Worm (Caenorhabditis elegans): ENCODE results near the gene wht-8.

The wht-8 gene

ce11 chrIII:11236788-11237187, 18.2 kb downstream of the wht-8 start, which contains the start of the genes Y47D3A.14 and aakb-2 (continued):
- TF ChIP-seq Y5F2A.4 (GFP tag; optimal IDR thresholded peaks at IDR 0.05) (no peak), nhr-41 (GFP tag; IDR thresholded peaks at IDR 0.05) (no peak), nhr-48 (tag; optimal IDR thresholded peaks at IDR 0.05) (no peak), ces-1 (GFP tag; optimal IDR thresholded peaks at IDR 0.05) (no peak), lir-3 (tag; optimal IDR thresholded peaks at IDR 0.05) (no peak), Y75B8A.6 (GFP tag; IDR thresholded peaks at IDR 0.05) (no peak), saeg-2 (GFP tag; IDR thresholded peaks at IDR 0.05) (no peak), hlh-30 (tag; optimal IDR thresholded peaks at IDR 0.05; ENCODE audit: insufficient read depth) (peak; percentile 96), ceh-82 (tag; optimal IDR thresholded peaks at IDR 0.05) (no peak), sdz-12 (GFP tag; optimal IDR thresholded peaks at IDR 0.05) (no peak), ama-1 (optimal IDR thresholded peaks at IDR 0.05) (peak; percentile 22), hmg-1.1 (GFP tag; IDR thresholded peaks at IDR 0.05) (no peak), daf-19 (GFP tag; conservative IDR thresholded peaks at IDR 0.05) (no peak), lin-38 (GFP tag; IDR thresholded peaks at IDR 0.05) (peak; percentile 51), nhr-25 (tag; optimal IDR thresholded peaks at IDR 0.05; ENCODE audit: borderline replicate concordance, insufficient read depth) (no peak), lin-13 (GFP tag; optimal IDR thresholded peaks at IDR 0.05) (peak; percentile 46), T20F7.1 (GFP tag; optimal IDR thresholded peaks at IDR 0.05) (no peak), spr-1 (tag; optimal IDR thresholded peaks at IDR 0.05) (no peak), mep-1 (tag; optimal IDR thresholded peaks at IDR 0.05) (no peak), nhr-77 (tag; optimal IDR thresholded peaks at IDR 0.05) (peak; percentile 54), hlh-11 (tag; optimal IDR thresholded peaks at IDR 0.05) (peak; percentile 91), fos-1 (tag; optimal IDR thresholded peaks at IDR 0.05) (no peak), mes-2 (tag; optimal IDR thresholded peaks at IDR 0.05; ENCODE audit: poor library complexity, severe bottlenecking) (peak; percentile 86)

ce11 chrIII:11237741-11238140, 19.1 kb downstream of the wht-8 start:
- TF ChIP-seq tra-1 (GFP tag; IDR thresholded peaks at IDR 0.05): no peak
- peak; percentile 21 for TF ChIP-seq hlh-30 (tag; optimal IDR thresholded peaks at IDR 0.05; ENCODE audit: insufficient read depth)

- TF ChIP-seq ceh-62 (tag; optimal IDR thresholded peaks at IDR 0.05) (no peak), R02D3.7 (tag; optimal IDR thresholded peaks at IDR 0.05) (no peak), ceh-28 (tag; optimal IDR thresholded peaks at IDR 0.05) (no peak), lin-38 (GFP tag; IDR thresholded peaks at IDR 0.05) (0 out of 2 replicates have a peak, but pooled peaks have one; percentile 19), php-3 (GFP tag; IDR thresholded peaks at IDR 0.05) (no peak)
Observed at ce11 chrIII:11238309-11238708, 19.7 kb downstream of the wht-8 start.

- TF ChIP-seq ztf-7 (tag; optimal IDR thresholded peaks at IDR 0.05): no peak
- TF ChIP-seq aha-1 (tag): peak; percentile 85
- TF ChIP-seq spr-1 (tag; optimal IDR thresholded peaks at IDR 0.05): no peak
Observed at ce11 chrIII:11238790-11239189, 20.2 kb downstream of the wht-8 start.

- TF ChIP-seq mep-1 (tag; optimal IDR thresholded peaks at IDR 0.05) (peak; percentile 11), hif-1 (tag; optimal IDR thresholded peaks at IDR 0.05) (no peak), egl-27 (tag; optimal IDR thresholded peaks at IDR 0.05) (no peak), lim-7 (GFP tag; IDR thresholded peaks at IDR 0.05) (no peak), daf-16 (GFP tag; optimal IDR thresholded peaks at IDR 0.05) (no peak), daf-16 (tag; optimal IDR thresholded peaks at IDR 0.05) (peak; percentile 40), aly-2 (tag; optimal IDR thresholded peaks at IDR 0.05) (no peak), hlh-11 (tag; optimal IDR thresholded peaks at IDR 0.05) (peak; percentile 16), dve-1 (tag; optimal IDR thresholded peaks at IDR 0.05; ENCODE audit: insufficient read depth) (peak; percentile 35), hlh-30 (tag; optimal IDR thresholded peaks at IDR 0.05; ENCODE audit: insufficient read depth) (peak; percentile 26), aha-1 (tag) (peak; percentile 9), dmd-6 (GFP tag; IDR thresholded peaks at IDR 0.05) (peak; percentile 34; the same call in 1 of the 2 replicates), daf-8 (GFP tag; IDR thresholded peaks at IDR 0.05) (no peak), zfp-3 (GFP tag; conservative IDR thresholded peaks at IDR 0.05) (no peak), nhr-28 (tag; optimal IDR thresholded peaks at IDR 0.05) (peak; percentile 85), zip-2 (tag; optimal IDR thresholded peaks at IDR 0.05) (no peak), hmg-1.1 (GFP tag; IDR thresholded peaks at IDR 0.05) (no peak), nhr-6 (tag; optimal IDR thresholded peaks at IDR 0.05) (peak; percentile 35), unc-62 (GFP tag; optimal IDR thresholded peaks at IDR 0.05 in 1 of 2) (peak in 1 of 2 experiments; percentile 16), unc-62 (tag; optimal IDR thresholded peaks at IDR 0.05) (no peak), pqm-1 (tag; optimal IDR thresholded peaks at IDR 0.05) (peak; percentile 21)
Observed at ce11 chrIII:11240776-11241175, 22.2 kb downstream of the wht-8 start.
